Fruit fly (Drosophila melanogaster) whole organism, pupa: Measurements from ENCODE around the gene CG17327.

ENCODE experiments used
- CG10348 ChIP-seq: fragments of 200-800 bp; sonication (Bioruptor generic); IDR thresholded peaks from 2 replicates; pipeline ENCODE4 v1.3.6; 2022; ENCODE audit warnings: missing biosample characterization, missing genetic modification characterization
- CG12605 ChIP-seq: fragments of 200-800 bp; sonication (Bioruptor generic); IDR thresholded peaks from 2 replicates; pipeline ENCODE4 v1.3.6; 2022; ENCODE audit warnings: missing biosample characterization, missing genetic modification characterization
- CG13204 ChIP-seq: fragments of 200-800 bp; sonication (Bioruptor generic); optimal IDR thresholded peaks from 2 replicates; lab custom pipeline; 2018; ENCODE audit warnings: missing biosample characterization, mild to moderate bottlenecking, missing genetic modification characterization, moderate library complexity
- CG14655 ChIP-seq: fragments of 200-800 bp; sonication (Bioruptor generic); optimal IDR thresholded peaks from 3 replicates; lab custom pipeline; 2017; ENCODE audit warnings: mild to moderate bottlenecking, missing biosample characterization, missing genetic modification reagents, missing genetic modification characterization
- CG15710 ChIP-seq: fragments of 200-800 bp; sonication (Bioruptor generic); optimal IDR thresholded peaks from 2 replicates; lab custom pipeline; 2018; ENCODE audit warnings: missing biosample characterization, mild to moderate bottlenecking, missing genetic modification characterization, moderate library complexity
- CG17806 ChIP-seq: fragments of 200-800 bp; sonication (Bioruptor generic); optimal IDR thresholded peaks from 2 replicates; lab custom pipeline; 2018; ENCODE audit warnings: missing biosample characterization, mild to moderate bottlenecking, missing genetic modification characterization, moderate library complexity
- CG32121 ChIP-seq: fragments of 200-800 bp; sonication (Bioruptor generic); IDR thresholded peaks from 2 replicates; pipeline ENCODE4 v1.3.6; 2022; ENCODE audit warnings: missing biosample characterization, missing genetic modification characterization
- CG34367 ChIP-seq: fragments of 200-800 bp; sonication (Bioruptor generic); optimal IDR thresholded peaks from 2 replicates; lab custom pipeline; 2018; ENCODE audit warnings: missing biosample characterization, mild to moderate bottlenecking, missing genetic modification characterization
- CG4496 ChIP-seq: fragments of 200-800 bp; sonication (Bioruptor generic); IDR thresholded peaks from 3 replicates; pipeline ENCODE4 v1.3.6; 2022; ENCODE audit warnings: missing biosample characterization, missing genetic modification characterization
- CG8159 ChIP-seq: fragments of 200-800 bp; sonication (Bioruptor generic); optimal IDR thresholded peaks from 3 replicates; lab custom pipeline; 2018; ENCODE audit warnings: missing biosample characterization, mild to moderate bottlenecking, missing genetic modification characterization, moderate library complexity
- CG8301 ChIP-seq: fragments of 200-800 bp; sonication (Bioruptor generic); optimal IDR thresholded peaks from 2 replicates; lab custom pipeline; 2018; ENCODE audit warnings: missing biosample characterization, mild to moderate bottlenecking, missing genetic modification characterization
- CG9948 ChIP-seq: fragments of 200-800 bp; sonication (Bioruptor generic); optimal IDR thresholded peaks from 2 replicates; lab custom pipeline; 2018; ENCODE audit warnings: missing biosample characterization, mild to moderate bottlenecking, missing genetic modification characterization, moderate library complexity
- D1 ChIP-seq: fragments of 200-800 bp; sonication (Bioruptor generic); optimal IDR thresholded peaks from 2 replicates; lab custom pipeline; 2018; ENCODE audit warnings: missing biosample characterization, mild to moderate bottlenecking, missing genetic modification characterization, moderate library complexity
- EcR ChIP-seq: fragments of 200-800 bp; sonication (Bioruptor generic); optimal IDR thresholded peaks from 3 replicates; lab custom pipeline; 2019; ENCODE audit warnings: missing biosample characterization, missing genetic modification characterization, mild to moderate bottlenecking, moderate library complexity, missing genetic modification reagents
- Ets98B ChIP-seq: fragments of 200-800 bp; sonication (Bioruptor generic); IDR thresholded peaks from 2 replicates; pipeline ENCODE4 v1.3.6; 2022; ENCODE audit warnings: missing biosample characterization, missing genetic modification characterization
- Pif1A ChIP-seq: fragments of 200-800 bp; sonication (Bioruptor generic); optimal IDR thresholded peaks from 3 replicates; lab custom pipeline; 2016; ENCODE audit warnings: missing biosample characterization, missing genetic modification characterization
- Pif1B ChIP-seq: fragments of 200-800 bp; sonication (Bioruptor generic); optimal IDR thresholded peaks from 3 replicates; lab custom pipeline; 2016; ENCODE audit warnings: missing biosample characterization, missing genetic modification characterization
- Snoo ChIP-seq: fragments of 200-800 bp; sonication (Bioruptor generic); optimal IDR thresholded peaks from 3 replicates; lab custom pipeline; 2017; ENCODE audit warnings: missing biosample characterization, mild to moderate bottlenecking, missing genetic modification characterization, inconsistent platforms
- fd96Ca ChIP-seq: fragments of 200-800 bp; sonication (Bioruptor generic); IDR thresholded peaks from 3 replicates; pipeline ENCODE4 v1.3.6; 2022; ENCODE audit warnings: missing biosample characterization, missing genetic modification characterization
- gl ChIP-seq: fragments of 200-800 bp; sonication (Bioruptor generic); optimal IDR thresholded peaks from 2 replicates; lab custom pipeline; 2018; ENCODE audit warnings: missing biosample characterization, mild to moderate bottlenecking, missing genetic modification characterization
- rn ChIP-seq: fragments of 200-800 bp; sonication (Bioruptor generic); IDR thresholded peaks from 2 replicates; pipeline ENCODE4 v1.3.6; 2022; ENCODE audit warnings: missing biosample characterization, missing genetic modification characterization

The CG17327 gene

dm6 chr3R:12977371-12978050 is 20.0 kb downstream of the CG17327 start, which contains the start of the genes CG7381 and CG7091:
Gene CG7381, minus strand, starts transcription at chr3R:12977471.
Gene CG7091, plus strand, starts transcription at chr3R:12978000.
- TF ChIP-seq CG32121 (no peak), CG34367 (no peak), CG9948 (tag; lab: Kevin White, UChicago) (no peak), fd96Ca (GFP tag; lab: Robert Waterston, UW) (no peak), CG13204 (GFP tag; lab: Kevin White, UChicago) (no peak), CG15710 (tag; lab: Kevin White, UChicago) (no peak), CG12605 (GFP tag; lab: Robert Waterston, UW) (no peak), CG8159 (tag; lab: Kevin White, UChicago) (no peak), CG8301 (tag; lab: Kevin White, UChicago) (no peak), Snoo (tag; lab: Kevin White, UChicago) (no peak), D1 (tag; lab: Kevin White, UChicago) (no peak), gl (tag; lab: Kevin White, UChicago) (no peak), CG14655 (no peak), Ets98B (GFP tag; lab: Robert Waterston, UW) (no peak), Pif1B (GFP tag; lab: Kevin White, UChicago) (no peak), CG4496 (GFP tag; lab: Robert Waterston, UW) (no peak), rn (GFP tag; lab: Robert Waterston, UW) (no peak), CG17806 (tag; lab: Kevin White, UChicago) (no peak), EcR (GFP tag; lab: Kevin White, UChicago) (no peak)

DNA sequence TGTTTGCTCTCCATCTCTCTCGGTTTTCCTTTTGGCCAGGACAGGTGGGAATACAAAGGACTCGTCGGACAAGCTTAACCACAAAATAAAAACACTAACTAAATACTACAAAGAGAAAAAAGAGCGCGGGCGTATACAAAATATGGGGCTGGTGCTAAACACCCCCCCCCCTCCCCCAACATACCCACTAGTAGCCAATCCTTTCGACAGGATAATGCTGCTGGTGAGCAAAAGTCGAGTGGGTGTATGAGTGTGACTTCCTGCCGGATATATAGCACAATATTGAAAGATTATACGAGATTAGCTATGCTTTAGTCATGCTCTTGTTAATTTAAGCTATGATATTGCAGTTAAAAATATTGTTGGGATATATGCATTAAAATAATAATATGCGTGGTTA is 22.3 kb downstream of the CG17327 start:
- TF ChIP-seq CG9948 (tag; lab: Kevin White, UChicago) (no peak), Pif1B (GFP tag; lab: Kevin White, UChicago) (no peak), EcR (GFP tag; lab: Kevin White, UChicago) (no peak), CG8159 (tag; lab: Kevin White, UChicago) (no peak), rn (GFP tag; lab: Robert Waterston, UW) (no peak), Ets98B (GFP tag; lab: Robert Waterston, UW) (no peak), CG34367 (no peak), Snoo (tag; lab: Kevin White, UChicago) (no peak), CG4496 (GFP tag; lab: Robert Waterston, UW) (no peak), CG13204 (GFP tag; lab: Kevin White, UChicago) (no peak), CG17806 (tag; lab: Kevin White, UChicago) (no peak), CG15710 (tag; lab: Kevin White, UChicago) (no peak), CG14655 (no peak), CG10348 (GFP tag; lab: Robert Waterston, UW) (no peak), fd96Ca (GFP tag; lab: Robert Waterston, UW) (no peak), gl (tag; lab: Kevin White, UChicago) (no peak), D1 (tag; lab: Kevin White, UChicago) (no peak)

DNA sequence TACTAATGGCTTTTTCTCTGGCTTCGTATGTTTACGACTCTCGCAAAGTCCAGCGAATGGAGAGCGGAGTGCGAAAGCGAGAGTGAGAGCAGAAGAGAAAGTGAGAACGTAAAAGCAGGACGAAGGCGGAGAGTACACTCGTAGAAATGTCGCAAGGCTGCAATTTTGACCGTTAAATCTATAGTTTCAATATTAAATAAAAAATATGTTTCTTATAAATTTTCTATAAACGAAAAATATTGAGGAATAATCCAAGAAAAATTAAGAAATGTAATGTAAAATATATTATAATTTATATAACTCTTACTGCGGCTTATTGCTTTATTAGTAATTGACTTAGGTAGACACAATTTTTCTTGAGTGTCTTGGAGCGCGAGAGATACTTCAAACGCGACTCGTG is 23.1 kb downstream of the CG17327 start:
- TF ChIP-seq Snoo (tag; lab: Kevin White, UChicago) (no peak), Pif1A (GFP tag; lab: Kevin White, UChicago) (peak; percentile 22), D1 (tag; lab: Kevin White, UChicago) (no peak), gl (tag; lab: Kevin White, UChicago) (no peak), CG12605 (GFP tag; lab: Robert Waterston, UW) (no peak), EcR (GFP tag; lab: Kevin White, UChicago) (no peak), Pif1B (GFP tag; lab: Kevin White, UChicago) (peak; percentile 63), CG10348 (GFP tag; lab: Robert Waterston, UW) (no peak), rn (GFP tag; lab: Robert Waterston, UW) (no peak), CG14655 (peak; percentile 53), CG32121 (no peak), CG8301 (tag; lab: Kevin White, UChicago) (no peak), fd96Ca (GFP tag; lab: Robert Waterston, UW) (no peak), CG34367 (no peak), CG4496 (GFP tag; lab: Robert Waterston, UW) (0 out of 3 replicates have a peak, but pooled peaks have one; percentile 23), CG15710 (tag; lab: Kevin White, UChicago) (no peak), CG8159 (tag; lab: Kevin White, UChicago) (no peak), Ets98B (GFP tag; lab: Robert Waterston, UW) (no peak), CG13204 (GFP tag; lab: Kevin White, UChicago) (no peak), CG9948 (tag; lab: Kevin White, UChicago) (peak; percentile 43), CG17806 (tag; lab: Kevin White, UChicago) (no peak)

- TF ChIP-seq CG17806 (tag; lab: Kevin White, UChicago): no peak
- TF ChIP-seq CG15710 (tag; lab: Kevin White, UChicago): no peak
- TF ChIP-seq fd96Ca (GFP tag; lab: Robert Waterston, UW): no peak
- no peak for TF ChIP-seq Ets98B (GFP tag; lab: Robert Waterston, UW)
- TF ChIP-seq CG8301 (tag; lab: Kevin White, UChicago): no peak
- TF ChIP-seq Pif1B (GFP tag; lab: Kevin White, UChicago): no peak
- no peak for TF ChIP-seq D1 (tag; lab: Kevin White, UChicago)
- TF ChIP-seq EcR (GFP tag; lab: Kevin White, UChicago): no peak
- no peak for TF ChIP-seq gl (tag; lab: Kevin White, UChicago)
- no peak for TF ChIP-seq Snoo (tag; lab: Kevin White, UChicago)
- no peak for TF ChIP-seq CG12605 (GFP tag; lab: Robert Waterston, UW)
- TF ChIP-seq CG4496 (GFP tag; lab: Robert Waterston, UW): no peak
- TF ChIP-seq CG9948 (tag; lab: Kevin White, UChicago): no peak
- TF ChIP-seq CG13204 (GFP tag; lab: Kevin White, UChicago): no peak
- TF ChIP-seq CG10348 (GFP tag; lab: Robert Waterston, UW): no peak
- no peak for TF ChIP-seq CG32121
- TF ChIP-seq CG14655: no peak
Measured at dm6 chr3R:12972106-12972505, 25.4 kb downstream of the CG17327 start.
